Worm (Caenorhabditis elegans): ENCODE measurements around the gene ltd-1.

DNA sequence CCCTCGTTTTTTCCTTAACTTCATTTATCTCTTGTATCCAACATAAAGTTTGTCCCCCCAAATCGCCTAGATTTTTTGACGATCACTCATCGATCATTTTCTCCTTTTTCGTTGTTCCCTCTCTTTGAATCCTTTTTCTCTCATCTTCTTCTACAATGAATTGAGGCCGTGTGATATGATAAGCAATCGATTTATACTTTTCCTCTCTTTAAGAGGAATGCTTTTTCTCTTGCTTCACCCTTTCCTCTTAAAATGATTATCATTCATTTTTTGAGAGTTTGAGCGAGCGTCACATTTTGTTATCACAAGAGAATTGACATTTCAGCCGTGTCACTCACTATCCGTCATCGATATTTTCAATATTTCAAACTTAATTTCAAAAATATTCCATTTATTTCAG, 14.5 kb downstream of the ltd-1 start, which contains the start of gene K02C4.5:
- TF ChIP-seq ama-1 (optimal IDR thresholded peaks at IDR 0.05) (no peak), tbx-37 (GFP tag; conservative IDR thresholded peaks at IDR 0.05) (no peak), tra-4 (tag; optimal IDR thresholded peaks at IDR 0.05) (no peak), hmg-4 (GFP tag; optimal IDR thresholded peaks at IDR 0.05) (no peak), hmbx-1 (tag; optimal IDR thresholded peaks at IDR 0.05) (no peak), ceh-13 (GFP tag; optimal IDR thresholded peaks at IDR 0.05) (no peak), ets-7 (tag; optimal IDR thresholded peaks at IDR 0.05) (no peak)
